Fruit fly (Drosophila melanogaster) whole organism, prepupa: ENCODE measurements around the gene CG18649.

ENCODE experiments used
- CG32006 ChIP-seq: fragments of 200-800 bp; sonication (Bioruptor generic); optimal IDR thresholded peaks from 3 replicates; lab custom pipeline; 2017; ENCODE audit warnings: missing biosample characterization, mild to moderate bottlenecking, missing genetic modification characterization
- svp ChIP-seq: fragments of 200-800 bp; sonication (Bioruptor generic); peaks from one replicate; lab custom pipeline; 2016; ENCODE audit warnings: missing biosample characterization, missing genetic modification characterization

dm6 chr3L:15054035-15054434 is at the start of gene CG18649:
- no peak for TF ChIP-seq svp
- TF ChIP-seq CG32006: no peak
